Worm (Caenorhabditis elegans) whole organism, early embryonic: ENCODE measurements around the gene srx-133.

ENCODE experiments used
- B0310.2 ChIP-seq: sonication (generic microtip); optimal IDR thresholded peaks from 2 replicates; lab custom pipeline; 2016; ENCODE audit warnings: mild to moderate bottlenecking, missing genetic modification characterization, missing compliant biosample characterization
- pes-1 ChIP-seq: fragments of 200-800 bp; sonication (Bioruptor generic); IDR thresholded peaks from 2 replicates; pipeline ENCODE4 v1.3.6; 2022; ENCODE audit warnings: missing genetic modification reagents, missing genetic modification characterization, missing compliant biosample characterization

DNA sequence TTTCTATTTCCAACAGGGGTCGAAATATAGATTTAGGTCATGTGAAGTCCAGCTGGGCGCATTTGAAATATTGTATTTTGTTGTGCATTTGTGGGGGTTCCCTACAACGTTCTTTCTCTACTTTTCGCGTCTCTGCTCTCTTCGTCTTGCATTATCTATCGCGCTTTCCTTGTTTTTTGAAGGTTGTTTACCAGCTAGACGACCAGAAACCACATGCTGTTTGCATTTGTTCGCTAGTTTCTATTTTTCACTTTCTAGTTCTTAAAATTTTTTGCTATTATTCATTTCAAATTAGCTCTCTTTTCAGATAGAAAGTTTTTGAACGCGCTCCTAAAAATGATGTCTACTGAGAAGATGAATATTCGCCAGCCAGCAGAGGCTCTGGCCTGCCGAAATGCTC lies 9.0 kb upstream of the srx-133 start, which contains the start of gene F55B12.10:
- TF ChIP-seq pes-1 (GFP tag; lab: Robert Waterston, UW) (no peak), B0310.2 (tag; lab: Kevin White, UChicago) (no peak)
